Fruit fly (Drosophila melanogaster) whole organism, prepupa: ENCODE results near the gene CG5079.

Experiments used
- CG10631 ChIP-seq: fragments of 200-800 bp; sonication (Bioruptor generic); optimal IDR thresholded peaks from 2 replicates; lab custom pipeline; 2016; ENCODE audit warnings: missing biosample characterization, missing genetic modification characterization
- CG10669 ChIP-seq: fragments of 200-800 bp; sonication (Bioruptor generic); optimal IDR thresholded peaks from 3 replicates; lab custom pipeline; 2018; ENCODE audit warnings: missing biosample characterization, mild to moderate bottlenecking, missing genetic modification characterization, moderate library complexity
- CG11294 ChIP-seq: fragments of 200-800 bp; sonication (Bioruptor generic); IDR thresholded peaks from 2 replicates; pipeline ENCODE4 v1.3.6; 2022; ENCODE audit warnings: missing biosample characterization, missing genetic modification characterization
- CG11762 ChIP-seq: fragments of 200-800 bp; sonication (Bioruptor generic); optimal IDR thresholded peaks from 3 replicates; lab custom pipeline; 2016; ENCODE audit warnings: missing biosample characterization, missing genetic modification characterization; ENCODE audit not compliant: insufficient read depth
- CG11902 ChIP-seq: fragments of 200-800 bp; sonication (Bioruptor generic); optimal IDR thresholded peaks from 3 replicates; lab custom pipeline; 2016; ENCODE audit warnings: missing biosample characterization, missing genetic modification characterization
- CG15336 ChIP-seq: fragments of 200-800 bp; sonication (Bioruptor generic); IDR thresholded peaks from 2 replicates; pipeline ENCODE4 v1.3.6; 2022; ENCODE audit warnings: missing biosample characterization, missing genetic modification characterization
- CG1621 ChIP-seq: fragments of 200-800 bp; sonication (Bioruptor generic); optimal IDR thresholded peaks from 3 replicates; lab custom pipeline; 2018; ENCODE audit warnings: missing biosample characterization, mild to moderate bottlenecking, missing genetic modification characterization
- CG3032 ChIP-seq: fragments of 200-800 bp; optimal IDR thresholded peaks from 2 replicates; lab custom pipeline; 2019; ENCODE audit warnings: missing biosample characterization, mild to moderate bottlenecking, missing genetic modification characterization, moderate library complexity
- CG31627 ChIP-seq: fragments of 200-800 bp; sonication (Bioruptor generic); optimal IDR thresholded peaks from 3 replicates; lab custom pipeline; 2016; ENCODE audit warnings: missing biosample characterization, missing genetic modification characterization
- CG34406 ChIP-seq: fragments of 200-800 bp; sonication (Bioruptor generic); optimal IDR thresholded peaks from 3 replicates; lab custom pipeline; 2016; ENCODE audit warnings: missing biosample characterization, missing genetic modification characterization
- CG3919 ChIP-seq: fragments of 200-800 bp; sonication (Bioruptor generic); optimal IDR thresholded peaks from 3 replicates; lab custom pipeline; 2016; ENCODE audit warnings: missing biosample characterization, missing genetic modification characterization
- CG4318 ChIP-seq: fragments of 200-800 bp; sonication (Bioruptor generic); optimal IDR thresholded peaks from 3 replicates; lab custom pipeline; 2017; ENCODE audit warnings: missing biosample characterization, mild to moderate bottlenecking, missing genetic modification characterization
- CG6163 ChIP-seq: fragments of 200-800 bp; sonication (Bioruptor generic); IDR thresholded peaks from 3 replicates; pipeline ENCODE4 v1.3.6; 2022; ENCODE audit warnings: missing biosample characterization, missing genetic modification characterization
- CG6276 ChIP-seq: fragments of 200-800 bp; sonication (Bioruptor generic); optimal IDR thresholded peaks from 2 replicates; lab custom pipeline; 2017; ENCODE audit warnings: missing biosample characterization, mild to moderate bottlenecking, missing genetic modification characterization
- CG6792 ChIP-seq: fragments of 200-800 bp; sonication (Bioruptor generic); optimal IDR thresholded peaks from 3 replicates; lab custom pipeline; 2016; ENCODE audit warnings: missing biosample characterization, missing genetic modification characterization
- CG6808 ChIP-seq: fragments of 200-800 bp; sonication (Bioruptor generic); optimal IDR thresholded peaks from 3 replicates; lab custom pipeline; 2017; ENCODE audit warnings: missing biosample characterization, missing genetic modification characterization, mild to moderate bottlenecking, moderate library complexity, missing genetic modification reagents
- CG6854 ChIP-seq: fragments of 200-800 bp; sonication (Bioruptor generic); optimal IDR thresholded peaks from 2 replicates; lab custom pipeline; 2017; ENCODE audit warnings: missing biosample characterization, mild to moderate bottlenecking, missing genetic modification characterization
- CG7368 ChIP-seq: fragments of 200-800 bp; sonication (Bioruptor generic); optimal IDR thresholded peaks from 3 replicates; lab custom pipeline; 2016; ENCODE audit warnings: missing biosample characterization, missing genetic modification characterization
- CG8319 ChIP-seq: fragments of 200-800 bp; sonication (Bioruptor generic); optimal IDR thresholded peaks from 3 replicates; lab custom pipeline; 2016; ENCODE audit warnings: missing biosample characterization, missing genetic modification characterization
- CG8632 ChIP-seq: fragments of 200-800 bp; sonication (Bioruptor generic); optimal IDR thresholded peaks from 3 replicates; lab custom pipeline; 2016; ENCODE audit warnings: missing biosample characterization, missing genetic modification characterization
- CG9139 ChIP-seq: fragments of 200-800 bp; sonication (Bioruptor generic); optimal IDR thresholded peaks from 3 replicates; lab custom pipeline; 2017; ENCODE audit warnings: missing biosample characterization, mild to moderate bottlenecking, missing genetic modification characterization
- Eip75B ChIP-seq: fragments of 200-800 bp; sonication (Bioruptor generic); optimal IDR thresholded peaks from 3 replicates; lab custom pipeline; 2016; ENCODE audit warnings: missing biosample characterization, missing genetic modification characterization
- Eip78C ChIP-seq: fragments of 200-800 bp; sonication (Bioruptor generic); peaks from one replicate; lab custom pipeline; 2016; ENCODE audit warnings: missing biosample characterization, missing genetic modification characterization
- Eip93F ChIP-seq: fragments of 200-800 bp; sonication (Bioruptor generic); optimal IDR thresholded peaks from 2 replicates; lab custom pipeline; 2016; ENCODE audit warnings: missing biosample characterization, mild to moderate bottlenecking, missing genetic modification characterization
- Hr38 ChIP-seq: sonication (Bioruptor generic); optimal IDR thresholded peaks from 2 replicates; lab custom pipeline; 2016; ENCODE audit warnings: missing biosample characterization, missing genetic modification characterization
- Hr4 ChIP-seq: fragments of 200-800 bp; sonication (Bioruptor generic); optimal IDR thresholded peaks from 3 replicates; lab custom pipeline; 2016; ENCODE audit warnings: missing biosample characterization, missing genetic modification characterization
- Met ChIP-seq: fragments of 200-800 bp; sonication (Bioruptor generic); optimal IDR thresholded peaks from 3 replicates; lab custom pipeline; 2016; ENCODE audit warnings: missing biosample characterization, missing genetic modification characterization
- OdsH ChIP-seq: fragments of 200-800 bp; sonication (Bioruptor generic); optimal IDR thresholded peaks from 3 replicates; lab custom pipeline; 2016; ENCODE audit warnings: missing biosample characterization, missing genetic modification characterization
- Smox ChIP-seq: fragments of 200-800 bp; sonication (Bioruptor generic); optimal IDR thresholded peaks from 3 replicates; lab custom pipeline; 2016; ENCODE audit warnings: missing biosample characterization, missing genetic modification characterization
- Sox102F ChIP-seq: fragments of 200-800 bp; sonication (Bioruptor generic); optimal IDR thresholded peaks from 2 replicates; lab custom pipeline; 2016; ENCODE audit warnings: missing biosample characterization, mild to moderate bottlenecking, missing genetic modification characterization
- Sox14 ChIP-seq: fragments of 200-800 bp; sonication (Bioruptor generic); optimal IDR thresholded peaks from 3 replicates; lab custom pipeline; 2016; ENCODE audit warnings: missing biosample characterization, missing genetic modification characterization
- Sox15 ChIP-seq: fragments of 200-800 bp; sonication (Bioruptor generic); optimal IDR thresholded peaks from 3 replicates; lab custom pipeline; 2016; ENCODE audit warnings: missing biosample characterization, missing genetic modification characterization
- achi ChIP-seq: fragments of 200-800 bp; sonication (Bioruptor generic); optimal IDR thresholded peaks from 3 replicates; lab custom pipeline; 2016; ENCODE audit warnings: missing biosample characterization, missing genetic modification characterization
- cyc ChIP-seq: fragments of 200-800 bp; sonication (Bioruptor generic); optimal IDR thresholded peaks from 3 replicates; lab custom pipeline; 2016; ENCODE audit warnings: missing biosample characterization, missing genetic modification characterization
- dac ChIP-seq: fragments of 200-800 bp; sonication (Bioruptor generic); optimal IDR thresholded peaks from 2 replicates; lab custom pipeline; 2017; ENCODE audit warnings: missing biosample characterization, mild to moderate bottlenecking, missing genetic modification characterization
- dsx ChIP-seq: fragments of 200-800 bp; optimal IDR thresholded peaks from 3 replicates; lab custom pipeline; 2019; ENCODE audit warnings: missing biosample characterization, mild to moderate bottlenecking, missing genetic modification characterization, moderate library complexity; ENCODE audit not compliant: poor library complexity, severe bottlenecking
- eg ChIP-seq: fragments of 200-800 bp; sonication (Bioruptor generic); IDR thresholded peaks from 3 replicates; pipeline ENCODE4 v1.3.6; 2022; ENCODE audit warnings: missing biosample characterization, missing genetic modification characterization
- fkh ChIP-seq: fragments of 200-800 bp; sonication (Bioruptor generic); optimal IDR thresholded peaks from 3 replicates; lab custom pipeline; 2017; ENCODE audit warnings: missing biosample characterization, mild to moderate bottlenecking, missing genetic modification characterization, moderate library complexity
- lz ChIP-seq: fragments of 200-800 bp; sonication (Bioruptor generic); optimal IDR thresholded peaks from 3 replicates; lab custom pipeline; 2016; ENCODE audit warnings: missing biosample characterization, missing genetic modification characterization
- net ChIP-seq: fragments of 200-800 bp; sonication (Bioruptor generic); optimal IDR thresholded peaks from 3 replicates; lab custom pipeline; 2016; ENCODE audit warnings: missing biosample characterization, missing genetic modification characterization
- pdm3 ChIP-seq: fragments of 200-800 bp; sonication (Bioruptor generic); optimal IDR thresholded peaks from 3 replicates; lab custom pipeline; 2016; ENCODE audit warnings: missing biosample characterization, missing genetic modification characterization
- salr ChIP-seq, 2 experiments: fragments of 200-800 bp; sonication (Bioruptor generic); optimal IDR thresholded peaks; 3 replicates each; lab custom pipeline; 2016 to 2018; ENCODE audit warnings: missing biosample characterization in 2 of 2, missing genetic modification characterization in 2 of 2, mild to moderate bottlenecking in 1 of 2
- spab ChIP-seq: fragments of 200-800 bp; sonication (Bioruptor generic); optimal IDR thresholded peaks from 2 replicates; lab custom pipeline; 2017; ENCODE audit warnings: missing biosample characterization, mild to moderate bottlenecking, missing genetic modification characterization, missing genetic modification reagents
- ss ChIP-seq, 2 experiments: fragments of 200-800 bp; sonication (Bioruptor generic); optimal IDR thresholded peaks; 2 replicates in 1 of 2; 3 replicates in 1 of 2; lab custom pipeline; 2017 to 2018; ENCODE audit warnings: mild to moderate bottlenecking in 2 of 2, missing biosample characterization in 2 of 2, missing genetic modification characterization in 2 of 2, moderate library complexity in 1 of 2
- svp ChIP-seq: fragments of 200-800 bp; sonication (Bioruptor generic); peaks from one replicate; lab custom pipeline; 2016; ENCODE audit warnings: missing biosample characterization, missing genetic modification characterization
- topi ChIP-seq: fragments of 200-800 bp; sonication (Bioruptor generic); optimal IDR thresholded peaks from 3 replicates; lab custom pipeline; 2016; ENCODE audit warnings: missing biosample characterization, missing genetic modification characterization

Gene CG5079

dm6 chr3R:25631079-25631478 is 17.6 kb downstream of the CG5079 start (continued):
- TF ChIP-seq CG8319 (GFP tag; lab: Kevin White, UChicago) (no peak), Met (GFP tag; lab: Kevin White, UChicago) (peak; percentile 46), CG3032 (peak; percentile 33), CG31627 (GFP tag; lab: Kevin White, UChicago) (peak; percentile 33), CG10669 (peak; percentile 19), ss (GFP tag; optimal IDR thresholded peaks at IDR 0.05; lab: Kevin White, UChicago) (peak; percentile 5 to 49), Sox14 (GFP tag; lab: Kevin White, UChicago) (no peak), CG6163 (GFP tag; lab: Robert Waterston, UW) (peak; percentile 25; the same call in 1 of the 3 replicates), achi (peak; percentile 14), CG8632 (GFP tag; lab: Kevin White, UChicago) (no peak), CG7368 (GFP tag; lab: Kevin White, UChicago) (peak; percentile 14), Sox102F (GFP tag; lab: Kevin White, UChicago) (peak; percentile 37), Sox15 (GFP tag; lab: Kevin White, UChicago) (peak; percentile 18), Eip93F (no peak), cyc (GFP tag; lab: Kevin White, UChicago) (peak; percentile 48), CG6792 (GFP tag; lab: Kevin White, UChicago) (peak; percentile 47), spab (peak; percentile 18), fkh (GFP tag; lab: Kevin White, UChicago) (no peak), CG6854 (GFP tag; lab: Kevin White, UChicago) (no peak)

dm6 chr3R:25633865-25634460 is 20.5 kb downstream of the CG5079 start:
- TF ChIP-seq CG6276 (no peak), pdm3 (GFP tag; lab: Kevin White, UChicago) (peak; percentile 67), Smox (peak; percentile 85), CG3919 (GFP tag; lab: Kevin White, UChicago) (peak; percentile 80), achi (peak; percentile 53), dac (GFP tag; lab: Kevin White, UChicago) (no peak), OdsH (peak; percentile 70), Hr4 (no peak), CG6854 (GFP tag; lab: Kevin White, UChicago) (peak; percentile 85), CG6163 (GFP tag; lab: Robert Waterston, UW) (peak; percentile 63; the same call in 2 of the 3 replicates), CG1621 (no peak), Eip93F (peak; percentile 48), CG11762 (peak; percentile 23), net (GFP tag; lab: Kevin White, UChicago) (peak; percentile 51), CG10631 (GFP tag; lab: Kevin White, UChicago) (peak; percentile 42), CG11294 (GFP tag; lab: Robert Waterston, UW) (no peak), CG7368 (GFP tag; lab: Kevin White, UChicago) (peak; percentile 57), lz (peak; percentile 81), svp (GFP tag; lab: Kevin White, UChicago) (peak; percentile 95), Met (GFP tag; lab: Kevin White, UChicago) (peak; percentile 89), CG34406 (peak; percentile 68), ss (GFP tag; optimal IDR thresholded peaks at IDR 0.05; lab: Kevin White, UChicago) (no peak), Sox14 (GFP tag; lab: Kevin White, UChicago) (peak; percentile 65), eg (GFP tag; lab: Robert Waterston, UW) (0 out of 3 replicates have a peak, but pooled peaks have one; percentile 17), topi (GFP tag; lab: Kevin White, UChicago) (peak; percentile 81), CG4318 (GFP tag; lab: Kevin White, UChicago) (no peak), CG9139 (GFP tag; lab: Kevin White, UChicago) (no peak), CG10669 (no peak), CG11902 (GFP tag; lab: Kevin White, UChicago) (peak; percentile 69), CG3032 (peak; percentile 16), Sox102F (GFP tag; lab: Kevin White, UChicago) (peak; percentile 86), dsx (GFP tag; lab: Kevin White, UChicago) (peak; percentile 2), salr (GFP tag; optimal IDR thresholded peaks at IDR 0.05; lab: Kevin White, UChicago) (no peak), CG31627 (GFP tag; lab: Kevin White, UChicago) (peak; percentile 87), fkh (GFP tag; lab: Kevin White, UChicago) (no peak), Hr38 (GFP tag; lab: Kevin White, UChicago) (no peak), CG15336 (GFP tag; lab: Robert Waterston, UW) (no peak), CG8319 (GFP tag; lab: Kevin White, UChicago) (peak; percentile 49), Eip75B (peak; percentile 63), CG6808 (GFP tag; lab: Kevin White, UChicago) (no peak), cyc (GFP tag; lab: Kevin White, UChicago) (peak; percentile 86), Eip78C (GFP tag; lab: Kevin White, UChicago) (peak; percentile 83), CG6792 (GFP tag; lab: Kevin White, UChicago) (peak; percentile 74)
